Worm (Caenorhabditis elegans) whole organism, young adult: Measurements from ENCODE around the gene grd-1.

Source experiments
- B0019.2 ChIP-seq: fragments of 200-800 bp; sonication (Bioruptor generic); conservative IDR thresholded peaks from 2 replicates; pipeline ENCODE4 v1.3.6; 2022; ENCODE audit warnings: missing genetic modification reagents, missing genetic modification characterization, missing compliant biosample characterization
- D2030.7 ChIP-seq: fragments of 200-800 bp; sonication (Bioruptor generic); IDR thresholded peaks from 2 replicates; pipeline ENCODE4 v1.3.6; 2022; ENCODE audit warnings: missing genetic modification reagents, missing genetic modification characterization, missing compliant biosample characterization
- Y67H2A.10 ChIP-seq: fragments of 200-800 bp; sonication (Bioruptor generic); conservative IDR thresholded peaks from 2 replicates; pipeline ENCODE4 v1.3.6; 2022; ENCODE audit warnings: missing genetic modification reagents, missing genetic modification characterization, missing compliant biosample characterization
- ZK185.1 ChIP-seq: sonication (generic microtip); optimal IDR thresholded peaks from 2 replicates; lab custom pipeline; 2016; ENCODE audit warnings: mild to moderate bottlenecking, missing genetic modification characterization, missing compliant biosample characterization; ENCODE audit not compliant: poor library complexity, severe bottlenecking
- athp-1 ChIP-seq: sonication (generic microtip); optimal IDR thresholded peaks from 2 replicates; lab custom pipeline; 2017; ENCODE audit warnings: mild to moderate bottlenecking, missing genetic modification characterization, missing compliant biosample characterization
- cebp-2 ChIP-seq: fragments of 200-800 bp; sonication (Bioruptor generic); IDR thresholded peaks from 2 replicates; pipeline ENCODE4 v1.3.6; 2022; ENCODE audit warnings: missing genetic modification characterization, missing compliant biosample characterization
- ceh-40 ChIP-seq: fragments of 200-800 bp; sonication (Bioruptor generic); IDR thresholded peaks from 2 replicates; pipeline ENCODE4 v1.3.6; 2022; ENCODE audit warnings: missing genetic modification characterization, missing compliant biosample characterization
- ceh-58 ChIP-seq: fragments of 200-800 bp; sonication (Bioruptor generic); IDR thresholded peaks from 2 replicates; pipeline ENCODE4 v1.3.6; 2022; ENCODE audit warnings: missing genetic modification characterization, missing compliant biosample characterization
- ceh-79 ChIP-seq: sonication (generic microtip); optimal IDR thresholded peaks from 2 replicates; lab custom pipeline; 2017; ENCODE audit warnings: mild to moderate bottlenecking, missing genetic modification characterization, missing compliant biosample characterization
- die-1 ChIP-seq: sonication (generic microtip); optimal IDR thresholded peaks from 2 replicates; lab custom pipeline; 2016; ENCODE audit warnings: missing genotype, mild to moderate bottlenecking, missing genetic modification characterization, missing compliant biosample characterization
- efl-1 ChIP-seq: fragments of 150-350 bp; optimal IDR thresholded peaks from 2 replicates; lab custom pipeline; 2014; ENCODE audit warnings: missing biosample characterization, missing genetic modification reagents, missing genetic modification characterization
- egrh-3 ChIP-seq: fragments of 200-800 bp; sonication (Bioruptor generic); IDR thresholded peaks from 2 replicates; pipeline ENCODE4 v1.3.6; 2022; ENCODE audit warnings: missing genetic modification reagents, missing genetic modification characterization, missing compliant biosample characterization
- ets-4 ChIP-seq: fragments of 200-800 bp; sonication (Bioruptor generic); optimal IDR thresholded peaks from 2 replicates; lab custom pipeline; 2018; ENCODE audit warnings: mild to moderate bottlenecking, missing genetic modification characterization, missing compliant biosample characterization
- gei-17 ChIP-seq: fragments of 200-800 bp; sonication (Bioruptor generic); optimal IDR thresholded peaks from 2 replicates; lab custom pipeline; 2018; ENCODE audit warnings: mild to moderate bottlenecking, missing genetic modification characterization, missing compliant biosample characterization
- hlh-26 ChIP-seq: fragments of 200-800 bp; sonication (Bioruptor generic); conservative IDR thresholded peaks from 2 replicates; pipeline ENCODE4 v1.3.6; 2022; ENCODE audit warnings: missing genetic modification reagents, missing genetic modification characterization, missing compliant biosample characterization
- hmg-1.2 ChIP-seq: fragments of 200-800 bp; sonication (Bioruptor generic); IDR thresholded peaks from 2 replicates; pipeline ENCODE4 v1.3.6; 2022; ENCODE audit warnings: missing genetic modification reagents, missing genetic modification characterization, missing compliant biosample characterization
- hmg-20 ChIP-seq: fragments of 200-800 bp; sonication (Bioruptor generic); IDR thresholded peaks from 2 replicates; pipeline ENCODE4 v1.3.6; 2022; ENCODE audit warnings: missing genetic modification reagents, missing genetic modification characterization, missing compliant biosample characterization
- hrde-1 ChIP-seq: sonication (generic microtip); optimal IDR thresholded peaks from 2 replicates; lab custom pipeline; 2016; ENCODE audit warnings: missing genetic modification characterization, mild to moderate bottlenecking, missing compliant biosample characterization, moderate library complexity, missing genotype, missing genetic modification reagents, borderline replicate concordance
- hsf-1 ChIP-seq: fragments of 200-800 bp; sonication (Bioruptor generic); IDR thresholded peaks from 2 replicates; pipeline ENCODE4 v1.3.6; 2022; ENCODE audit warnings: missing genetic modification reagents, missing genetic modification characterization, missing compliant biosample characterization
- let-526 ChIP-seq: fragments of 200-800 bp; sonication (Bioruptor generic); IDR thresholded peaks from 2 replicates; pipeline ENCODE4 v1.3.6; 2022; ENCODE audit warnings: missing genetic modification reagents, missing genetic modification characterization, missing compliant biosample characterization
- lin-54 ChIP-seq: fragments of 200-800 bp; sonication (Bioruptor generic); optimal IDR thresholded peaks from 2 replicates; lab custom pipeline; 2018; ENCODE audit warnings: mild to moderate bottlenecking, missing genetic modification characterization, missing compliant biosample characterization
- lsl-1 ChIP-seq: fragments of 200-800 bp; sonication (Bioruptor generic); optimal IDR thresholded peaks from 2 replicates; lab custom pipeline; 2018; ENCODE audit warnings: mild to moderate bottlenecking, missing genetic modification characterization, moderate library complexity, missing compliant biosample characterization
- lsy-27 ChIP-seq: sonication (generic microtip); optimal IDR thresholded peaks from 2 replicates; lab custom pipeline; 2017; ENCODE audit warnings: missing genetic modification characterization, mild to moderate bottlenecking, missing compliant biosample characterization, antibody characterized with exemption, missing genotype, borderline replicate concordance; ENCODE audit not compliant: insufficient read depth
- madf-8 ChIP-seq: fragments of 200-800 bp; sonication (Bioruptor generic); conservative IDR thresholded peaks from 2 replicates; pipeline ENCODE4 v1.3.6; 2022; ENCODE audit warnings: missing genetic modification reagents, missing genetic modification characterization, missing compliant biosample characterization
- mcd-1 ChIP-seq: fragments of 200-800 bp; sonication (Bioruptor generic); IDR thresholded peaks from 2 replicates; pipeline ENCODE4 v1.3.6; 2022; ENCODE audit warnings: missing genetic modification reagents, missing genetic modification characterization, missing compliant biosample characterization
- mel-28 ChIP-seq: sonication (generic microtip); optimal IDR thresholded peaks from 2 replicates; lab custom pipeline; 2016; ENCODE audit warnings: borderline replicate concordance, mild to moderate bottlenecking, missing genetic modification characterization, missing compliant biosample characterization
- mes-4 ChIP-seq: sonication (generic microtip); optimal IDR thresholded peaks from 2 replicates; lab custom pipeline; 2016; ENCODE audit warnings: missing genotype, missing genetic modification characterization, missing compliant biosample characterization
- mxl-1 ChIP-seq: sonication (generic microtip); optimal IDR thresholded peaks from 2 replicates; lab custom pipeline; 2016; ENCODE audit warnings: missing genetic modification characterization, missing compliant biosample characterization
- nhr-120 ChIP-seq: fragments of 200-800 bp; sonication (Bioruptor generic); IDR thresholded peaks from 2 replicates; pipeline ENCODE4 v1.3.6; 2022; ENCODE audit warnings: missing genetic modification characterization, missing compliant biosample characterization
- nhr-179 ChIP-seq: sonication (generic microtip); optimal IDR thresholded peaks from 2 replicates; lab custom pipeline; 2016; ENCODE audit warnings: mild to moderate bottlenecking, missing genetic modification characterization, missing compliant biosample characterization
- nhr-27 ChIP-seq: fragments of 200-800 bp; sonication (Bioruptor generic); optimal IDR thresholded peaks from 2 replicates; lab custom pipeline; 2018; ENCODE audit warnings: mild to moderate bottlenecking, missing genetic modification characterization, moderate library complexity, missing compliant biosample characterization
- nhr-90 ChIP-seq: sonication (generic microtip); optimal IDR thresholded peaks from 2 replicates; lab custom pipeline; 2016; ENCODE audit warnings: missing genotype, mild to moderate bottlenecking, missing genetic modification characterization, missing compliant biosample characterization
- pbrm-1 ChIP-seq: fragments of 200-800 bp; sonication (Bioruptor generic); IDR thresholded peaks from 2 replicates; pipeline ENCODE4 v1.3.6; 2022; ENCODE audit warnings: missing genetic modification reagents, missing genetic modification characterization, missing compliant biosample characterization
- pha-4 ChIP-seq: fragments of 150-350 bp; sonication (generic microtip); optimal IDR thresholded peaks from 2 replicates; lab custom pipeline; 2014; ENCODE audit warnings: missing biosample characterization, missing genetic modification reagents, missing genetic modification characterization
- repo-1 ChIP-seq: sonication (generic microtip); optimal IDR thresholded peaks from 2 replicates; lab custom pipeline; 2017; ENCODE audit warnings: mild to moderate bottlenecking, missing genetic modification characterization, missing compliant biosample characterization
- sdz-38 ChIP-seq: sonication (generic microtip); optimal IDR thresholded peaks from 2 replicates; lab custom pipeline; 2016; ENCODE audit warnings: missing genotype, missing genetic modification characterization, missing compliant biosample characterization
- sea-2 ChIP-seq: fragments of 200-800 bp; sonication (Bioruptor generic); IDR thresholded peaks from 2 replicates; pipeline ENCODE4 v1.3.6; 2022; ENCODE audit warnings: missing genetic modification characterization, missing compliant biosample characterization
- snpc-1.1 ChIP-seq: sonication (generic microtip); optimal IDR thresholded peaks from 2 replicates; lab custom pipeline; 2017; ENCODE audit warnings: missing genetic modification characterization, mild to moderate bottlenecking, missing compliant biosample characterization, antibody characterized with exemption, moderate library complexity, missing genotype, missing genetic modification reagents; ENCODE audit not compliant: insufficient read depth
- snpc-1.3 ChIP-seq: sonication (generic microtip); optimal IDR thresholded peaks from 2 replicates; lab custom pipeline; 2017; ENCODE audit warnings: missing genetic modification characterization, mild to moderate bottlenecking, missing compliant biosample characterization, antibody characterized with exemption, moderate library complexity, missing genotype, missing genetic modification reagents; ENCODE audit not compliant: insufficient read depth
- tlf-1 ChIP-seq: fragments of 200-800 bp; sonication (Bioruptor generic); optimal IDR thresholded peaks from 2 replicates; lab custom pipeline; 2018; ENCODE audit warnings: mild to moderate bottlenecking, missing genetic modification characterization, missing compliant biosample characterization
- ztf-28 ChIP-seq: fragments of 200-800 bp; sonication (Bioruptor generic); IDR thresholded peaks from 2 replicates; pipeline ENCODE4 v1.3.6; 2022; ENCODE audit warnings: missing genetic modification reagents, missing genetic modification characterization, missing compliant biosample characterization

The grd-1 gene

DNA sequence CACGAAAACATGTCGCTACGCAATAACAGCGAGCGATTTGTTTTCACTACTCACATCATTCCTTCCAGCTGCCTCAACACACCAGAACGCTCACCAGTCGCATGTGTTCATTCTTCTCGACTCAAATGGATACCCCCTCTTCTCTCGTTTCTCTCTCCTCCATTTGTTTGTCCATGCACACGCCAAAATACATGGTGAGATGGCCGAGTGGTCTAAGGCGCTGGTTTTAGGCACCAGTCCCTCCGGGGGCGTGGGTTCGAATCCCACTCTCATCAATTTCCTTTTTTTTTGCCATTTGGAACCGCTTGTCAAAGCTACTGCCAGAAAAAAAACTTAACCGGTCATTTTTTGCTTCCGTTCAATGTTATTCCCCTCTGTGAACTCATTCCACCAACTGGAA is 13.8 kb upstream of the grd-1 start (continued):
- peak; percentile 67 for TF ChIP-seq athp-1 (tag; lab: Kevin White, UChicago)
- peak; percentile 21 for TF ChIP-seq snpc-1.3
- peak; percentile 84 for TF ChIP-seq hmg-1.2 (GFP tag; lab: Robert Waterston, UW)
- no peak for TF ChIP-seq B0019.2 (GFP tag; lab: Robert Waterston, UW)
- 0 out of 2 replicates have a peak, but pooled peaks have one; percentile 75 for TF ChIP-seq ceh-58
- TF ChIP-seq snpc-1.1 (tag; lab: Kevin White, UChicago), result peak; percentile 7
- TF ChIP-seq nhr-90 (tag; lab: Kevin White, UChicago), result peak; percentile 89
- TF ChIP-seq die-1, result peak; percentile 84
- TF ChIP-seq hmg-20, result peak; percentile 88
- peak; percentile 33; the same call in 1 of the 2 replicates for TF ChIP-seq let-526 (GFP tag; lab: Robert Waterston, UW)
- no peak for TF ChIP-seq pha-4 (tag; lab: Kevin White, UChicago)
- TF ChIP-seq mxl-1 (tag; lab: Kevin White, UChicago), result peak; percentile 78
- no peak for TF ChIP-seq sdz-38 (tag; lab: Kevin White, UChicago)
- peak; percentile 61 for TF ChIP-seq mes-4 (tag; lab: Kevin White, UChicago)
- TF ChIP-seq sea-2 (GFP tag; lab: Robert Waterston, UW), result no peak
- TF ChIP-seq madf-8 (GFP tag; lab: Robert Waterston, UW), result no peak
- peak; percentile 81 for TF ChIP-seq ets-4 (GFP tag; lab: Kevin White, UChicago)
- TF ChIP-seq lin-54 (GFP tag; lab: Kevin White, UChicago), result peak; percentile 72
- peak; percentile 89 for TF ChIP-seq repo-1 (tag; lab: Kevin White, UChicago)
- peak; percentile 46 for TF ChIP-seq nhr-179 (tag; lab: Kevin White, UChicago)
- TF ChIP-seq hsf-1, result no peak
- TF ChIP-seq ceh-40 (GFP tag; lab: Robert Waterston, UW), result no peak
- peak; percentile 61 for TF ChIP-seq nhr-27
- no peak for TF ChIP-seq lsy-27 (tag; lab: Kevin White, UChicago)
- TF ChIP-seq egrh-3, result peak; percentile 66
- TF ChIP-seq nhr-120 (GFP tag; lab: Robert Waterston, UW), result 0 out of 2 replicates have a peak, but pooled peaks have one; percentile 48
- TF ChIP-seq lsl-1, result no peak
- TF ChIP-seq tlf-1 (GFP tag; lab: Kevin White, UChicago), result peak; percentile 50
- TF ChIP-seq D2030.7 (GFP tag; lab: Robert Waterston, UW), result peak; percentile 77
- 0 out of 2 replicates have a peak, but pooled peaks have one; percentile 17 for TF ChIP-seq ztf-28 (GFP tag; lab: Robert Waterston, UW)
- TF ChIP-seq efl-1 (GFP tag; lab: Kevin White, UChicago), result no peak
- no peak for TF ChIP-seq hlh-26 (GFP tag; lab: Robert Waterston, UW)
- peak; percentile 71 for TF ChIP-seq mel-28 (tag; lab: Kevin White, UChicago)
- no peak for TF ChIP-seq cebp-2 (GFP tag; lab: Robert Waterston, UW)
- peak; percentile 79 for TF ChIP-seq mcd-1 (GFP tag; lab: Robert Waterston, UW)
- TF ChIP-seq pbrm-1 (GFP tag; lab: Robert Waterston, UW), result peak; percentile 95
- TF ChIP-seq ZK185.1 (tag; lab: Kevin White, UChicago), result peak; percentile 92
- TF ChIP-seq ceh-79 (tag; lab: Kevin White, UChicago), result peak; percentile 46
- TF ChIP-seq gei-17 (GFP tag; lab: Kevin White, UChicago), result peak; percentile 80
- no peak for TF ChIP-seq Y67H2A.10 (GFP tag; lab: Robert Waterston, UW)
- TF ChIP-seq hrde-1 (tag; lab: Kevin White, UChicago), result peak; percentile 69
